Fruit fly (Drosophila melanogaster) whole organism, embryonic: ENCODE measurements around the gene CG5157.
A peak's percentile ranks its signal among the peaks of the same experiment; 100 is the strongest.

Experiments
- Bteb2 ChIP-seq: fragments of 200-800 bp; sonication (Bioruptor generic); optimal IDR thresholded peaks from 2 replicates; lab custom pipeline; 2016; ENCODE audit warnings: missing biosample characterization, missing genetic modification characterization
- CG11247 ChIP-seq: fragments of 200-800 bp; sonication (Bioruptor generic); IDR thresholded peaks from 2 replicates; pipeline ENCODE4 v1.3.6; 2022; ENCODE audit warnings: missing biosample characterization, missing genetic modification characterization
- CG11504 ChIP-seq: fragments of 200-800 bp; sonication (Bioruptor generic); optimal IDR thresholded peaks from 3 replicates; lab custom pipeline; 2019; ENCODE audit warnings: missing biosample characterization, mild to moderate bottlenecking, missing genetic modification characterization, moderate library complexity
- CG12391 ChIP-seq: fragments of 200-800 bp; sonication (Bioruptor generic); optimal IDR thresholded peaks from 3 replicates; lab custom pipeline; 2018; ENCODE audit warnings: missing biosample characterization, mild to moderate bottlenecking, missing genetic modification characterization, moderate library complexity
- CG12769 ChIP-seq: fragments of 200-800 bp; sonication (Bioruptor generic); optimal IDR thresholded peaks from 2 replicates; lab custom pipeline; 2019; ENCODE audit warnings: missing biosample characterization, mild to moderate bottlenecking, missing genetic modification characterization, moderate library complexity
- CG13894 ChIP-seq: fragments of 200-800 bp; sonication (Bioruptor generic); optimal IDR thresholded peaks from 3 replicates; lab custom pipeline; 2018; ENCODE audit warnings: missing biosample characterization, mild to moderate bottlenecking, missing genetic modification characterization, moderate library complexity
- CG14965 ChIP-seq: fragments of 200-800 bp; sonication (Bioruptor generic); optimal IDR thresholded peaks from 2 replicates; lab custom pipeline; 2016; ENCODE audit warnings: missing biosample characterization, missing genetic modification characterization, borderline replicate concordance
- CG1832 ChIP-seq: fragments of 200-800 bp; sonication (Bioruptor generic); optimal IDR thresholded peaks from 2 replicates; lab custom pipeline; 2017; ENCODE audit warnings: missing biosample characterization, mild to moderate bottlenecking, missing genetic modification characterization, inconsistent platforms
- CG18476 ChIP-seq: fragments of 200-800 bp; sonication (Bioruptor generic); optimal IDR thresholded peaks from 2 replicates; lab custom pipeline; 2016; ENCODE audit warnings: missing biosample characterization, mild to moderate bottlenecking, missing genetic modification characterization
- CG2116 ChIP-seq: fragments of 200-800 bp; sonication (Bioruptor generic); optimal IDR thresholded peaks from 3 replicates; lab custom pipeline; 2018; ENCODE audit warnings: missing biosample characterization, mild to moderate bottlenecking, missing genetic modification characterization
- CG31224 ChIP-seq: fragments of 200-800 bp; sonication (Bioruptor generic); IDR thresholded peaks from 2 replicates; pipeline ENCODE4 v1.3.6; 2022; ENCODE audit warnings: missing biosample characterization, missing genetic modification characterization
- CG31441 ChIP-seq: fragments of 200-800 bp; sonication (Bioruptor generic); IDR thresholded peaks from 2 replicates; pipeline ENCODE4 v1.3.6; 2022; ENCODE audit warnings: missing biosample characterization, missing genetic modification characterization
- CG3995 ChIP-seq: fragments of 200-800 bp; sonication (Bioruptor generic); optimal IDR thresholded peaks from 3 replicates; lab custom pipeline; 2016; ENCODE audit warnings: missing biosample characterization, missing genetic modification characterization
- CG4328 ChIP-seq: fragments of 200-800 bp; sonication (Bioruptor generic); optimal IDR thresholded peaks from 3 replicates; lab custom pipeline; 2017; ENCODE audit warnings: missing biosample characterization, missing genetic modification reagents, missing genetic modification characterization
- CG4820 ChIP-seq: fragments of 200-800 bp; sonication (Bioruptor generic); optimal IDR thresholded peaks from 3 replicates; lab custom pipeline; 2016; ENCODE audit warnings: missing biosample characterization, missing genetic modification characterization
- CG9437 ChIP-seq: fragments of 200-800 bp; sonication (Bioruptor generic); optimal IDR thresholded peaks from 2 replicates; lab custom pipeline; 2018; ENCODE audit warnings: missing biosample characterization, mild to moderate bottlenecking, missing genetic modification characterization
- Camta ChIP-seq: fragments of 200-800 bp; sonication (Bioruptor generic); optimal IDR thresholded peaks from 2 replicates; lab custom pipeline; 2016; ENCODE audit warnings: missing biosample characterization, missing genetic modification characterization
- D ChIP-seq, 2 experiments: fragments of 200-800 bp in 1 of 2; fragments of >200 bp in 1 of 2; sonication (Bioruptor generic) in 1 of 2; optimal IDR thresholded peaks; 2 replicates in 1 of 2; 3 replicates in 1 of 2; lab custom pipeline; 2017; ENCODE audit warnings: mild to moderate bottlenecking in 1 of 2, missing biosample characterization in 1 of 2, missing genetic modification characterization in 1 of 2, missing genetic modification reagents in 1 of 2
- GATAe ChIP-seq: fragments of 200-800 bp; sonication (Bioruptor generic); conservative IDR thresholded peaks from 2 replicates; pipeline ENCODE4 v1.3.6; 2022; ENCODE audit warnings: missing biosample characterization, missing genetic modification characterization
- Myb ChIP-seq: fragments of 200-800 bp; sonication (Bioruptor generic); optimal IDR thresholded peaks from 2 replicates; lab custom pipeline; 2016; ENCODE audit warnings: missing biosample characterization, missing genetic modification characterization
- Nf-YB ChIP-seq: fragments of 200-800 bp; sonication (Bioruptor generic); optimal IDR thresholded peaks from 3 replicates; lab custom pipeline; 2019; ENCODE audit warnings: missing biosample characterization, mild to moderate bottlenecking, missing genetic modification characterization, moderate library complexity
- NfI ChIP-seq: fragments of 200-800 bp; sonication (Bioruptor generic); optimal IDR thresholded peaks from 3 replicates; lab custom pipeline; 2018; ENCODE audit warnings: missing biosample characterization, mild to moderate bottlenecking, missing genetic modification characterization, moderate library complexity
- Pdp1 ChIP-seq, 2 experiments: fragments of 200-800 bp; sonication (Bioruptor generic); optimal IDR thresholded peaks; 3 replicates each; lab custom pipeline; 2016; ENCODE audit warnings: missing biosample characterization in 2 of 2, missing genetic modification characterization in 2 of 2, mild to moderate bottlenecking in 1 of 2, moderate library complexity in 1 of 2
- Ravus ChIP-seq: fragments of 200-800 bp; sonication (Bioruptor generic); IDR thresholded peaks from 2 replicates; pipeline ENCODE4 v1.3.6; 2022; ENCODE audit warnings: missing biosample characterization, missing genetic modification characterization
- Sox102F ChIP-seq: fragments of 200-800 bp; sonication (Bioruptor generic); optimal IDR thresholded peaks from 2 replicates; lab custom pipeline; 2018; ENCODE audit warnings: missing biosample characterization, mild to moderate bottlenecking, missing genetic modification characterization, moderate library complexity
- Ssrp ChIP-seq: fragments of 200-800 bp; sonication (Bioruptor generic); optimal IDR thresholded peaks from 2 replicates; lab custom pipeline; 2018; ENCODE audit warnings: missing biosample characterization, mild to moderate bottlenecking, missing genetic modification characterization, moderate library complexity
- al ChIP-seq: fragments of 200-800 bp; sonication (Bioruptor generic); IDR thresholded peaks from 2 replicates; pipeline ENCODE4 v1.3.6; 2022; ENCODE audit warnings: missing biosample characterization, missing genetic modification characterization
- ato ChIP-seq: fragments of 200-800 bp; sonication (Bioruptor generic); IDR thresholded peaks from 2 replicates; pipeline ENCODE4 v1.3.6; 2022; ENCODE audit warnings: missing biosample characterization, missing genetic modification characterization; ENCODE audit not compliant: partially characterized antibody
- bigmax ChIP-seq: fragments of 200-800 bp; sonication (Bioruptor generic); optimal IDR thresholded peaks from 2 replicates; lab custom pipeline; 2018; ENCODE audit warnings: missing biosample characterization, mild to moderate bottlenecking, missing genetic modification characterization
- crp ChIP-seq, 2 experiments: fragments of 200-800 bp; sonication (Bioruptor generic); optimal IDR thresholded peaks; 2 replicates in 1 of 2; 3 replicates in 1 of 2; lab custom pipeline; 2017; ENCODE audit warnings: missing biosample characterization in 2 of 2, missing genetic modification characterization in 2 of 2, mild to moderate bottlenecking in 1 of 2, moderate library complexity in 1 of 2
- fd3F ChIP-seq: fragments of 200-800 bp; sonication (Bioruptor generic); optimal IDR thresholded peaks from 2 replicates; lab custom pipeline; 2018; ENCODE audit warnings: missing biosample characterization, mild to moderate bottlenecking, missing genetic modification characterization, moderate library complexity
- ftz-f1 ChIP-seq: fragments of 200-800 bp; sonication (Bioruptor generic); optimal IDR thresholded peaks from 2 replicates; lab custom pipeline; 2016; ENCODE audit warnings: missing biosample characterization, missing genetic modification characterization
- gcm2 ChIP-seq: fragments of 200-800 bp; sonication (Bioruptor generic); optimal IDR thresholded peaks from 2 replicates; lab custom pipeline; 2016; ENCODE audit warnings: missing biosample characterization, missing genetic modification characterization
- gsb ChIP-seq: fragments of 200-800 bp; sonication (Bioruptor generic); IDR thresholded peaks from 2 replicates; pipeline ENCODE4 v1.3.6; 2022; ENCODE audit warnings: missing biosample characterization, missing genetic modification characterization
- ind ChIP-seq: fragments of 200-800 bp; sonication (Bioruptor generic); optimal IDR thresholded peaks from 3 replicates; lab custom pipeline; 2016; ENCODE audit warnings: missing biosample characterization, missing genetic modification characterization
- kni ChIP-seq: fragments of 200-800 bp; sonication (Bioruptor generic); optimal IDR thresholded peaks from 3 replicates; lab custom pipeline; 2017; ENCODE audit warnings: mild to moderate bottlenecking, missing biosample characterization, missing genetic modification reagents, missing genetic modification characterization
- lmd ChIP-seq: fragments of 200-800 bp; sonication (Bioruptor generic); IDR thresholded peaks from 2 replicates; pipeline ENCODE4 v1.3.6; 2022; ENCODE audit warnings: missing biosample characterization, missing genetic modification characterization
- maf-S ChIP-seq: fragments of 200-800 bp; sonication (Bioruptor generic); optimal IDR thresholded peaks from 2 replicates; lab custom pipeline; 2016; ENCODE audit warnings: missing biosample characterization, missing genetic modification characterization
- org-1 ChIP-seq: fragments of 200-800 bp; sonication (Bioruptor generic); optimal IDR thresholded peaks from 2 replicates; lab custom pipeline; 2017; ENCODE audit warnings: missing biosample characterization, missing genetic modification characterization
- pan ChIP-seq, 4 experiments: fragments of >200 bp in 3 of 4; fragments of 200-800 bp in 1 of 4; sonication (Bioruptor generic) in 1 of 4; optimal IDR thresholded peaks in 3 of 4; IDR thresholded peaks in 1 of 4; 2 replicates each; pipeline versions ENCODE4 v1.3.6 to Lab custom; 2017 to 2022; ENCODE audit warnings: missing biosample characterization in 2 of 4, missing genetic modification characterization in 2 of 4, mixed read lengths in 1 of 4
- pho ChIP-seq: fragments of 200-800 bp; sonication (Bioruptor generic); optimal IDR thresholded peaks from 2 replicates; lab custom pipeline; 2016; ENCODE audit warnings: missing biosample characterization, missing genetic modification characterization
- rib ChIP-seq: fragments of 200-800 bp; sonication (Bioruptor generic); IDR thresholded peaks from 2 replicates; pipeline ENCODE4 v1.3.6; 2022; ENCODE audit warnings: missing biosample characterization, missing genetic modification characterization
- row ChIP-seq: fragments of 200-800 bp; sonication (Bioruptor generic); IDR thresholded peaks from 3 replicates; pipeline ENCODE4 v1.3.6; 2022; ENCODE audit warnings: missing biosample characterization, missing genetic modification characterization
- shn ChIP-seq: fragments of 200-800 bp; sonication (Bioruptor generic); optimal IDR thresholded peaks from 3 replicates; lab custom pipeline; 2016; ENCODE audit warnings: missing biosample characterization, missing genetic modification characterization
- sim ChIP-seq: fragments of 200-800 bp; sonication (Bioruptor generic); IDR thresholded peaks from 2 replicates; pipeline ENCODE4 v1.3.6; 2022; ENCODE audit warnings: missing biosample characterization, missing genetic modification characterization
- slp2 ChIP-seq: fragments of 200-800 bp; sonication (Bioruptor generic); optimal IDR thresholded peaks from 2 replicates; lab custom pipeline; 2016; ENCODE audit warnings: missing biosample characterization, missing genetic modification characterization
- usp ChIP-seq: fragments of >200 bp; optimal IDR thresholded peaks from 2 replicates; lab custom pipeline; 2017; ENCODE audit warnings: missing biosample characterization, missing genetic modification characterization
- vvl ChIP-seq: fragments of 200-800 bp; sonication (Bioruptor generic); IDR thresholded peaks from 2 replicates; pipeline ENCODE4 v1.3.6; 2022; ENCODE audit warnings: missing biosample characterization, missing genetic modification characterization

The CG5157 gene

DNA sequence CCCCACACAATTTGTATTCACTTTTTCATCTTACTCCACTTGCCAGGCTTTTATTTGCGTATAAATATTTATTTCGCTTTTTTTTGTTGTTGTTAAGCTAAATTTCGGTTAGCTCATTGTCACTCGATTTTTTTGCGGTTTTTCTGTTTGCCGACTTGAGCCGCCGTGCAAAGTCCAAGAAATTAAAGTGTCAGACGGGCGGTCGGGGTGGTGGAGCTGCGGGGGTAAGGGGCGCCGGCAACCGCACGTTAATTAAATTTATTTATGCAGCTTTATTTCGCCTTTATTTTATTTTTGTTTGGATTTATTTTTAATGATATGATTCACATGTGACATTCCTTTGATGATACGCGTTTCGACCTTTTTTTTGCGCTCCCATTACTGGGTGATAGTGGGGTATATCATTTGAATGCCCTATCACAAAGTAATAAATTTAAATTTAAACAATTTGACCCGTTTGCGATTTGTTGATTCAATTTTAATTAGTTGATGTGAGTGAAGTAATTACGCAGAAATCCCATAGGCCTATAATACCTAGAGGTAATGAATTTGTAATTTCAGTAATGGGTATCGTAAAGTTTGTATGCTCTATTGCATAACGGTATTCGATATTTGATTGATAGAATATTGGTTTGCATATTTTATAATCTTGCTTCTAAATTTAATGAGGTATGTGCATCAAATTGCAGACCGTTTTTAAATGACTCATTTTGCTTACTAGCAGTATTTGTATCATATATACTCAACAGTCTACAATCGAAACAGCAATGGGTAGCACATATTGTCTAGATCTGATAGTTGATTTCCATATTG, 27.9 kb upstream of the CG5157 start (continued):
- TF ChIP-seq kni (GFP tag; lab: Kevin White, UChicago) (no peak), crp (GFP tag; optimal IDR thresholded peaks at IDR 0.05; lab: Kevin White, UChicago) (no peak), CG11504 (tag; lab: Kevin White, UChicago) (peak; percentile 57), CG31224 (GFP tag; lab: Robert Waterston, UW) (peak; percentile 39; the same call in 1 of the 2 replicates), gcm2 (no peak), lmd (peak; percentile 58), ato (GFP tag; lab: Robert Waterston, UW) (no peak), CG13894 (tag; lab: Kevin White, UChicago) (no peak), ftz-f1 (GFP tag; lab: Kevin White, UChicago) (no peak), CG11247 (GFP tag; lab: Robert Waterston, UW) (peak; percentile 45; the same call in 1 of the 2 replicates), usp (GFP tag; lab: Kevin White, UChicago) (no peak), CG31441 (GFP tag; lab: Robert Waterston, UW) (0 out of 2 replicates have a peak, but pooled peaks have one; percentile 17), Ssrp (tag; lab: Kevin White, UChicago) (no peak), NfI (GFP tag; lab: Kevin White, UChicago) (peak; percentile 38), CG4328 (GFP tag; lab: Kevin White, UChicago) (no peak), Ravus (GFP tag; lab: Robert Waterston, UW) (no peak), rib (GFP tag; lab: Robert Waterston, UW) (peak; percentile 66; the same call in 1 of the 2 replicates), slp2 (GFP tag; lab: Kevin White, UChicago) (no peak), pho (GFP tag; lab: Kevin White, UChicago) (peak; percentile 76), CG18476 (GFP tag; lab: Kevin White, UChicago) (peak; percentile 28), ind (GFP tag; lab: Kevin White, UChicago) (peak; percentile 56), Myb (peak; percentile 29), D (optimal IDR thresholded peaks at IDR 0.05; lab: Kevin White, UChicago) (no peak), D (GFP tag; optimal IDR thresholded peaks at IDR 0.05; lab: Kevin White, UChicago) (no peak), CG12391 (tag; lab: Kevin White, UChicago) (peak; percentile 25), Nf-YB (GFP tag; lab: Kevin White, UChicago) (peak; percentile 5), bigmax (no peak), Bteb2 (peak; percentile 68), shn (GFP tag; lab: Kevin White, UChicago) (peak; percentile 27), CG14965 (GFP tag; lab: Kevin White, UChicago) (no peak), Camta (peak; percentile 46), gsb (GFP tag; lab: Robert Waterston, UW) (no peak), Sox102F (peak; percentile 44), CG1832 (no peak), vvl (GFP tag; lab: Robert Waterston, UW) (peak; percentile 60), al (peak; percentile 73), Pdp1 (GFP tag; optimal IDR thresholded peaks at IDR 0.05; lab: Kevin White, UChicago) (peak; percentile 54 to 67), pan (optimal IDR thresholded peaks at IDR 0.05; lab: Kevin White, UChicago) (no peak), pan (GFP tag; optimal IDR thresholded peaks at IDR 0.05 in 1 of 2, IDR thresholded peaks at IDR 0.05 in 1 of 2) (peak in 1 of 2 experiments; percentile 39), sim (GFP tag; lab: Robert Waterston, UW) (no peak), CG2116 (GFP tag; lab: Kevin White, UChicago) (no peak), CG4820 (GFP tag; lab: Kevin White, UChicago) (peak; percentile 3), org-1 (GFP tag; lab: Kevin White, UChicago) (peak; percentile 42), CG12769 (tag; lab: Kevin White, UChicago) (peak; percentile 29), row (GFP tag; lab: Robert Waterston, UW) (peak; percentile 51), CG3995 (GFP tag; lab: Kevin White, UChicago) (peak; percentile 36), GATAe (GFP tag; lab: Robert Waterston, UW) (no peak), maf-S (GFP tag; lab: Kevin White, UChicago) (peak; percentile 31), fd3F (GFP tag; lab: Kevin White, UChicago) (peak; percentile 21), CG9437 (GFP tag; lab: Kevin White, UChicago) (peak; percentile 22)
